Fruit fly (Drosophila melanogaster): ENCODE results near the gene Drsl6.

- TF ChIP-seq CG1620 (GFP tag; optimal IDR thresholded peaks at IDR 0.05) (no peak), cic (GFP tag; optimal IDR thresholded peaks at IDR 0.05) (no peak), Crg-1 (GFP tag; optimal IDR thresholded peaks at IDR 0.05) (no peak), CG12768 (GFP tag; optimal IDR thresholded peaks at IDR 0.05) (no peak), ovo (GFP tag; optimal IDR thresholded peaks at IDR 0.05) (no peak), CG33017 (tag; optimal IDR thresholded peaks at IDR 0.05) (no peak), bab1 (GFP tag; optimal IDR thresholded peaks at IDR 0.05) (no peak), Hr96 (GFP tag; optimal IDR thresholded peaks at IDR 0.05) (no peak), kay (GFP tag; ENCODE audit: borderline replicate concordance) (no peak), pad (GFP tag; optimal IDR thresholded peaks at IDR 0.05) (no peak), tj (GFP tag; optimal IDR thresholded peaks at IDR 0.05) (no peak), CG14711 (tag; optimal IDR thresholded peaks at IDR 0.05) (no peak), toe (GFP tag; optimal IDR thresholded peaks at IDR 0.05) (no peak)
Observed at dm6 chr3L:3316441-3316840, 19.8 kb downstream of the Drsl6 start, which contains the start of gene Drsl5.

Measured in whole organism, adult.